Fruit fly (Drosophila melanogaster) whole organism, embryonic: ENCODE measurements around the gene boil.
A peak's percentile ranks its signal among the peaks of the same experiment; 100 is the strongest.

Experiments used
- Abd-B ChIP-seq: fragments of 200-800 bp; sonication (Bioruptor generic); optimal IDR thresholded peaks from 2 replicates; lab custom pipeline; 2018; ENCODE audit warnings: missing biosample characterization, mild to moderate bottlenecking, missing genetic modification characterization, moderate library complexity
- CG10147 ChIP-seq: fragments of 200-800 bp; sonication (Bioruptor generic); optimal IDR thresholded peaks from 2 replicates; lab custom pipeline; 2019; ENCODE audit warnings: missing biosample characterization, mild to moderate bottlenecking, missing genetic modification characterization, moderate library complexity
- CG12659 ChIP-seq: fragments of 200-800 bp; sonication (Bioruptor generic); optimal IDR thresholded peaks from 3 replicates; lab custom pipeline; 2017; ENCODE audit warnings: mild to moderate bottlenecking, missing biosample characterization, missing genetic modification reagents, missing genetic modification characterization
- CG12744 ChIP-seq: fragments of 200-800 bp; sonication (Bioruptor generic); optimal IDR thresholded peaks from 2 replicates; lab custom pipeline; 2016; ENCODE audit warnings: missing biosample characterization, missing genetic modification characterization
- CG17568 ChIP-seq: fragments of 200-800 bp; sonication (Bioruptor generic); optimal IDR thresholded peaks from 2 replicates; lab custom pipeline; 2018; ENCODE audit warnings: missing biosample characterization, mild to moderate bottlenecking, missing genetic modification characterization, moderate library complexity
- CG17612 ChIP-seq: fragments of 200-800 bp; sonication (Bioruptor generic); IDR thresholded peaks from 2 replicates; pipeline ENCODE4 v1.3.6; 2022; ENCODE audit warnings: missing biosample characterization, missing genetic modification characterization
- CG17802 ChIP-seq: fragments of 200-800 bp; sonication (Bioruptor generic); optimal IDR thresholded peaks from 2 replicates; lab custom pipeline; 2018; ENCODE audit warnings: missing biosample characterization, mild to moderate bottlenecking, missing genetic modification characterization, moderate library complexity
- CG34422 ChIP-seq: fragments of 200-800 bp; sonication (Bioruptor generic); IDR thresholded peaks from 3 replicates; pipeline ENCODE4 v1.3.6; 2022; ENCODE audit warnings: missing biosample characterization, missing genetic modification characterization
- CG3847 ChIP-seq: fragments of 200-800 bp; sonication (Bioruptor generic); IDR thresholded peaks from 2 replicates; pipeline ENCODE4 v1.3.6; 2022; ENCODE audit warnings: missing biosample characterization, missing genetic modification characterization
- CG4360 ChIP-seq: fragments of 200-800 bp; sonication (Bioruptor generic); IDR thresholded peaks from 2 replicates; pipeline ENCODE4 v1.3.6; 2022; ENCODE audit warnings: missing biosample characterization, missing genetic modification characterization
- CG43689 ChIP-seq: fragments of 200-800 bp; sonication (Bioruptor generic); IDR thresholded peaks from 2 replicates; pipeline ENCODE4 v1.3.6; 2022; ENCODE audit warnings: missing biosample characterization, missing genetic modification characterization
- CG4617 ChIP-seq: fragments of 200-800 bp; sonication (Bioruptor generic); optimal IDR thresholded peaks from 3 replicates; lab custom pipeline; 2016; ENCODE audit warnings: missing biosample characterization, missing genetic modification characterization, borderline replicate concordance
- CG4820 ChIP-seq: fragments of 200-800 bp; sonication (Bioruptor generic); optimal IDR thresholded peaks from 3 replicates; lab custom pipeline; 2016; ENCODE audit warnings: missing biosample characterization, missing genetic modification characterization
- CG4854 ChIP-seq: fragments of 200-800 bp; sonication (Bioruptor generic); optimal IDR thresholded peaks from 2 replicates; lab custom pipeline; 2016; ENCODE audit warnings: missing biosample characterization, missing genetic modification characterization, inconsistent platforms
- CG6272 ChIP-seq: fragments of 200-800 bp; sonication (Bioruptor generic); IDR thresholded peaks from 2 replicates; pipeline ENCODE4 v1.3.6; 2022; ENCODE audit warnings: missing biosample characterization, missing genetic modification characterization
- CG6654 ChIP-seq: fragments of 200-800 bp; sonication (Bioruptor generic); optimal IDR thresholded peaks from 2 replicates; lab custom pipeline; 2017; ENCODE audit warnings: missing biosample characterization, mild to moderate bottlenecking, missing genetic modification characterization
- Camta ChIP-seq: fragments of 200-800 bp; sonication (Bioruptor generic); optimal IDR thresholded peaks from 2 replicates; lab custom pipeline; 2016; ENCODE audit warnings: missing biosample characterization, missing genetic modification characterization
- D19A ChIP-seq: fragments of 200-800 bp; optimal IDR thresholded peaks from 3 replicates; lab custom pipeline; 2019; ENCODE audit warnings: missing biosample characterization, mild to moderate bottlenecking, missing genetic modification characterization, moderate library complexity
- Dbx ChIP-seq: fragments of 200-800 bp; sonication (Bioruptor generic); IDR thresholded peaks from 3 replicates; pipeline ENCODE4 v1.3.6; 2022; ENCODE audit warnings: missing biosample characterization, missing genetic modification characterization
- HLH54F ChIP-seq: fragments of 200-800 bp; sonication (Bioruptor generic); optimal IDR thresholded peaks from 3 replicates; lab custom pipeline; 2016; ENCODE audit warnings: missing biosample characterization, missing genetic modification characterization
- Hr3 ChIP-seq: fragments of 200-800 bp; sonication (Bioruptor generic); optimal IDR thresholded peaks from 3 replicates; lab custom pipeline; 2016; ENCODE audit warnings: missing biosample characterization, missing genetic modification characterization
- Jarid2 ChIP-seq: fragments of 200-800 bp; sonication (Bioruptor generic); optimal IDR thresholded peaks from 3 replicates; lab custom pipeline; 2017; ENCODE audit warnings: mild to moderate bottlenecking, missing biosample characterization, missing genetic modification reagents, missing genetic modification characterization
- Lpt ChIP-seq: fragments of >200 bp; optimal IDR thresholded peaks from 2 replicates; lab custom pipeline; 2018; ENCODE audit warnings: missing biosample characterization, missing genetic modification characterization
- MESR4 ChIP-seq: fragments of 200-800 bp; sonication (Bioruptor generic); optimal IDR thresholded peaks from 2 replicates; lab custom pipeline; 2018; ENCODE audit warnings: missing biosample characterization, mild to moderate bottlenecking, missing genetic modification characterization, moderate library complexity
- MTF-1 ChIP-seq: fragments of 200-800 bp; sonication (Bioruptor generic); optimal IDR thresholded peaks from 2 replicates; lab custom pipeline; 2018; ENCODE audit warnings: missing biosample characterization, mild to moderate bottlenecking, missing genetic modification characterization, borderline replicate concordance
- Mes4 ChIP-seq: fragments of 200-800 bp; sonication (Bioruptor generic); optimal IDR thresholded peaks from 2 replicates; lab custom pipeline; 2016; ENCODE audit warnings: missing biosample characterization, missing genetic modification characterization
- NfI ChIP-seq: fragments of 200-800 bp; sonication (Bioruptor generic); optimal IDR thresholded peaks from 3 replicates; lab custom pipeline; 2018; ENCODE audit warnings: missing biosample characterization, mild to moderate bottlenecking, missing genetic modification characterization, moderate library complexity
- Oli ChIP-seq: fragments of 200-800 bp; sonication (Bioruptor generic); optimal IDR thresholded peaks from 2 replicates; lab custom pipeline; 2018; ENCODE audit warnings: missing biosample characterization, mild to moderate bottlenecking, missing genetic modification characterization, moderate library complexity
- Optix ChIP-seq: fragments of 200-800 bp; sonication (Bioruptor generic); IDR thresholded peaks from 3 replicates; pipeline ENCODE4 v1.3.6; 2022; ENCODE audit warnings: missing biosample characterization, missing genetic modification characterization
- Xbp1 ChIP-seq: fragments of 200-800 bp; sonication (Bioruptor generic); optimal IDR thresholded peaks from 3 replicates; lab custom pipeline; 2016; ENCODE audit warnings: missing biosample characterization, mild to moderate bottlenecking, missing genetic modification characterization
- ab ChIP-seq: fragments of 200-800 bp; sonication (Bioruptor generic); optimal IDR thresholded peaks from 2 replicates; lab custom pipeline; 2016; ENCODE audit warnings: missing biosample characterization, missing genetic modification characterization
- ara ChIP-seq: fragments of 200-800 bp; sonication (Bioruptor generic); IDR thresholded peaks from 2 replicates; pipeline ENCODE4 v1.3.6; 2022; ENCODE audit warnings: missing biosample characterization, missing genetic modification characterization
- br ChIP-seq: fragments of >200 bp; optimal IDR thresholded peaks from 2 replicates; lab custom pipeline; 2017
- chif ChIP-seq, 2 experiments: fragments of 200-800 bp; sonication (Bioruptor generic); optimal IDR thresholded peaks; 3 replicates each; lab custom pipeline; 2016; ENCODE audit warnings: missing biosample characterization in 2 of 2, missing genetic modification characterization in 2 of 2
- chm ChIP-seq: fragments of 200-800 bp; sonication (Bioruptor generic); IDR thresholded peaks from 2 replicates; pipeline ENCODE4 v1.3.6; 2022; ENCODE audit warnings: missing biosample characterization, missing genetic modification characterization
- dmrt11E ChIP-seq: fragments of 200-800 bp; sonication (Bioruptor generic); optimal IDR thresholded peaks from 3 replicates; lab custom pipeline; 2018; ENCODE audit warnings: missing biosample characterization, mild to moderate bottlenecking, missing genetic modification characterization, moderate library complexity
- fd3F ChIP-seq: fragments of 200-800 bp; sonication (Bioruptor generic); optimal IDR thresholded peaks from 2 replicates; lab custom pipeline; 2018; ENCODE audit warnings: missing biosample characterization, mild to moderate bottlenecking, missing genetic modification characterization, moderate library complexity
- h ChIP-seq: fragments of >200 bp; optimal IDR thresholded peaks from 2 replicates; lab custom pipeline; 2017
- jing ChIP-seq: fragments of 200-800 bp; sonication (Bioruptor generic); optimal IDR thresholded peaks from 2 replicates; lab custom pipeline; 2018; ENCODE audit warnings: missing biosample characterization, mild to moderate bottlenecking, missing genetic modification characterization
- jumu ChIP-seq: fragments of 200-800 bp; sonication (Bioruptor generic); optimal IDR thresholded peaks from 3 replicates; lab custom pipeline; 2016; ENCODE audit warnings: missing biosample characterization, missing genetic modification characterization
- pho ChIP-seq: fragments of 200-800 bp; sonication (Bioruptor generic); optimal IDR thresholded peaks from 2 replicates; lab custom pipeline; 2016; ENCODE audit warnings: missing biosample characterization, missing genetic modification characterization
- pnt ChIP-seq: fragments of 200-800 bp; sonication (Bioruptor generic); optimal IDR thresholded peaks from 3 replicates; lab custom pipeline; 2016; ENCODE audit warnings: missing biosample characterization, missing genetic modification characterization
- pum ChIP-seq: fragments of 200-800 bp; sonication (Bioruptor generic); optimal IDR thresholded peaks from 2 replicates; lab custom pipeline; 2016; ENCODE audit warnings: missing biosample characterization, missing genetic modification characterization
- repo ChIP-seq: fragments of 200-800 bp; sonication (Bioruptor generic); optimal IDR thresholded peaks from 2 replicates; lab custom pipeline; 2016; ENCODE audit warnings: missing biosample characterization, missing genetic modification characterization
- run ChIP-seq: fragments of 200-800 bp; sonication (Bioruptor generic); optimal IDR thresholded peaks from 3 replicates; lab custom pipeline; 2018; ENCODE audit warnings: missing biosample characterization, mild to moderate bottlenecking, missing genetic modification characterization
- scrt ChIP-seq: fragments of 200-800 bp; sonication (Bioruptor generic); optimal IDR thresholded peaks from 2 replicates; lab custom pipeline; 2018; ENCODE audit warnings: missing biosample characterization, mild to moderate bottlenecking, missing genetic modification characterization, moderate library complexity
- so ChIP-seq: fragments of 200-800 bp; sonication (Bioruptor generic); IDR thresholded peaks from 3 replicates; pipeline ENCODE4 v1.3.6; 2022; ENCODE audit warnings: missing biosample characterization, missing genetic modification characterization
- tgo ChIP-seq: fragments of 200-800 bp; sonication (Bioruptor generic); IDR thresholded peaks from 3 replicates; pipeline ENCODE4 v1.3.6; 2022; ENCODE audit warnings: missing biosample characterization, missing genetic modification characterization
- trh ChIP-seq: fragments of 200-800 bp; sonication (Bioruptor generic); optimal IDR thresholded peaks from 2 replicates; lab custom pipeline; 2016; ENCODE audit warnings: missing biosample characterization, missing genetic modification characterization
- tup ChIP-seq: fragments of 200-800 bp; sonication (Bioruptor generic); optimal IDR thresholded peaks from 2 replicates; lab custom pipeline; 2016; ENCODE audit warnings: missing biosample characterization, mild to moderate bottlenecking, missing genetic modification characterization, moderate library complexity
- unc-4 ChIP-seq: fragments of 200-800 bp; sonication (Bioruptor generic); IDR thresholded peaks from 2 replicates; pipeline ENCODE4 v1.3.6; 2022; ENCODE audit warnings: missing biosample characterization, missing genetic modification characterization; ENCODE audit not compliant: partially characterized antibody
- unpg ChIP-seq: fragments of 200-800 bp; sonication (Bioruptor generic); optimal IDR thresholded peaks from 3 replicates; lab custom pipeline; 2018; ENCODE audit warnings: missing biosample characterization, mild to moderate bottlenecking, missing genetic modification characterization, moderate library complexity
- wor ChIP-seq: fragments of 200-800 bp; sonication (Bioruptor generic); IDR thresholded peaks from 2 replicates; pipeline ENCODE4 v1.3.6; 2022; ENCODE audit warnings: missing biosample characterization, missing genetic modification characterization

Gene boil

dm6 chrX:4908926-4909432 lies 33.5 kb downstream of the boil start, which contains the start of gene CG32772 (continued):
- TF ChIP-seq CG4854 (GFP tag; lab: Kevin White, UChicago) (no peak), CG12659 (peak; percentile 33), MTF-1 (GFP tag; lab: Kevin White, UChicago) (no peak), CG3847 (no peak), unc-4 (peak; percentile 74), Mes4 (no peak), CG4820 (GFP tag; lab: Kevin White, UChicago) (no peak), so (no peak), ara (GFP tag; lab: Robert Waterston, UW) (no peak), CG17568 (GFP tag; lab: Kevin White, UChicago) (no peak), fd3F (GFP tag; lab: Kevin White, UChicago) (no peak), Camta (GFP tag; lab: Kevin White, UChicago) (no peak), Hr3 (GFP tag; lab: Kevin White, UChicago) (no peak), run (tag; lab: Kevin White, UChicago) (no peak), NfI (GFP tag; lab: Kevin White, UChicago) (no peak), tup (GFP tag; lab: Kevin White, UChicago) (no peak), CG17802 (no peak), pho (GFP tag; lab: Kevin White, UChicago) (no peak), wor (GFP tag; lab: Robert Waterston, UW) (no peak), CG6654 (GFP tag; lab: Kevin White, UChicago) (no peak), h (lab: Kevin White, UChicago) (no peak), HLH54F (GFP tag; lab: Kevin White, UChicago) (no peak), repo (no peak), CG10147 (GFP tag; lab: Kevin White, UChicago) (no peak), ab (GFP tag; lab: Kevin White, UChicago) (no peak), jing (no peak), Xbp1 (GFP tag; lab: Kevin White, UChicago) (no peak), chm (GFP tag; lab: Robert Waterston, UW) (0 out of 2 replicates have a peak, but pooled peaks have one; percentile 36), D19A (tag; lab: Kevin White, UChicago) (no peak), Lpt (GFP tag; lab: Kevin White, UChicago) (no peak), pum (GFP tag; lab: Kevin White, UChicago) (no peak), trh (GFP tag; lab: Kevin White, UChicago) (no peak), unpg (no peak), Abd-B (GFP tag; lab: Kevin White, UChicago) (no peak), CG4617 (GFP tag; lab: Kevin White, UChicago) (peak; percentile 43), CG17612 (no peak), CG6272 (GFP tag; lab: Robert Waterston, UW) (no peak), scrt (GFP tag; lab: Kevin White, UChicago) (peak; percentile 25), Oli (tag; lab: Kevin White, UChicago) (no peak), chif (GFP tag; optimal IDR thresholded peaks at IDR 0.05; lab: Kevin White, UChicago) (no peak), Dbx (GFP tag; lab: Robert Waterston, UW) (no peak), br (lab: Kevin White, UChicago) (no peak), tgo (no peak), CG43689 (GFP tag; lab: Robert Waterston, UW) (no peak), CG4360 (GFP tag; lab: Robert Waterston, UW) (peak; percentile 78), Jarid2 (GFP tag; lab: Kevin White, UChicago) (no peak), MESR4 (GFP tag; lab: Kevin White, UChicago) (peak; percentile 29), jumu (GFP tag; lab: Kevin White, UChicago) (no peak), CG34422 (no peak), pnt (no peak), CG12744 (no peak), Optix (GFP tag; lab: Robert Waterston, UW) (no peak), dmrt11E (tag; lab: Kevin White, UChicago) (no peak)
